Fruit fly (Drosophila melanogaster) whole organism, embryonic: Measurements from ENCODE around the gene CG6749.

Experiments used
- Adf1 ChIP-seq: fragments of 200-800 bp; sonication (Bioruptor generic); IDR thresholded peaks from 2 replicates; pipeline ENCODE4 v1.3.6; 2022; ENCODE audit warnings: missing biosample characterization, missing genetic modification characterization
- Atf6 ChIP-seq: fragments of 200-800 bp; sonication (Bioruptor generic); IDR thresholded peaks from 2 replicates; pipeline ENCODE4 v1.3.6; 2022; ENCODE audit warnings: missing biosample characterization, missing genetic modification characterization
- Bteb2 ChIP-seq: fragments of 200-800 bp; sonication (Bioruptor generic); optimal IDR thresholded peaks from 2 replicates; lab custom pipeline; 2016; ENCODE audit warnings: missing biosample characterization, missing genetic modification characterization
- CG10147 ChIP-seq: fragments of 200-800 bp; sonication (Bioruptor generic); optimal IDR thresholded peaks from 2 replicates; lab custom pipeline; 2019; ENCODE audit warnings: missing biosample characterization, mild to moderate bottlenecking, missing genetic modification characterization, moderate library complexity
- CG10462 ChIP-seq: fragments of 200-800 bp; sonication (Bioruptor generic); optimal IDR thresholded peaks from 2 replicates; lab custom pipeline; 2016; ENCODE audit warnings: missing biosample characterization, missing genetic modification characterization
- CG11456 ChIP-seq: fragments of 200-800 bp; sonication (Bioruptor generic); IDR thresholded peaks from 3 replicates; pipeline ENCODE4 v1.3.6; 2022; ENCODE audit warnings: missing biosample characterization, missing genetic modification characterization
- CG11560 ChIP-seq: fragments of 200-800 bp; sonication (Bioruptor generic); IDR thresholded peaks from 3 replicates; pipeline ENCODE4 v1.3.6; 2022; ENCODE audit warnings: missing biosample characterization, missing genetic modification characterization
- CG12104 ChIP-seq: fragments of 200-800 bp; sonication (Bioruptor generic); optimal IDR thresholded peaks from 3 replicates; lab custom pipeline; 2016; ENCODE audit warnings: missing biosample characterization, missing genetic modification characterization
- CG1233 ChIP-seq: fragments of 200-800 bp; sonication (Bioruptor generic); optimal IDR thresholded peaks from 4 replicates; lab custom pipeline; 2018; ENCODE audit warnings: missing biosample characterization, mild to moderate bottlenecking, missing genetic modification characterization
- CG12942 ChIP-seq: fragments of 200-800 bp; sonication (Bioruptor generic); optimal IDR thresholded peaks from 3 replicates; lab custom pipeline; 2016; ENCODE audit warnings: missing biosample characterization, missing genetic modification characterization
- CG13624 ChIP-seq: fragments of 200-800 bp; sonication (Bioruptor generic); optimal IDR thresholded peaks from 2 replicates; lab custom pipeline; 2016; ENCODE audit warnings: missing biosample characterization, missing genetic modification characterization
- CG15269 ChIP-seq: fragments of 200-800 bp; sonication (Bioruptor generic); optimal IDR thresholded peaks from 2 replicates; lab custom pipeline; 2018; ENCODE audit warnings: missing biosample characterization, mild to moderate bottlenecking, missing genetic modification characterization, moderate library complexity
- CG2120 ChIP-seq: fragments of 200-800 bp; sonication (Bioruptor generic); optimal IDR thresholded peaks from 3 replicates; lab custom pipeline; 2016; ENCODE audit warnings: missing biosample characterization, missing genetic modification characterization
- CG2678 ChIP-seq: fragments of 200-800 bp; sonication (Bioruptor generic); optimal IDR thresholded peaks from 3 replicates; lab custom pipeline; 2019; ENCODE audit warnings: missing biosample characterization, mild to moderate bottlenecking, missing genetic modification characterization, moderate library complexity
- CG2712 ChIP-seq: fragments of 200-800 bp; optimal IDR thresholded peaks from 3 replicates; lab custom pipeline; 2019; ENCODE audit warnings: missing biosample characterization, mild to moderate bottlenecking, missing genetic modification characterization, moderate library complexity
- CG31441 ChIP-seq: fragments of 200-800 bp; sonication (Bioruptor generic); IDR thresholded peaks from 2 replicates; pipeline ENCODE4 v1.3.6; 2022; ENCODE audit warnings: missing biosample characterization, missing genetic modification characterization
- CG3281 ChIP-seq: fragments of 200-800 bp; sonication (Bioruptor generic); optimal IDR thresholded peaks from 3 replicates; lab custom pipeline; 2017; ENCODE audit warnings: missing biosample characterization, mild to moderate bottlenecking, missing genetic modification characterization
- CG3995 ChIP-seq: fragments of 200-800 bp; sonication (Bioruptor generic); optimal IDR thresholded peaks from 3 replicates; lab custom pipeline; 2016; ENCODE audit warnings: missing biosample characterization, missing genetic modification characterization
- CG6654 ChIP-seq: fragments of 200-800 bp; sonication (Bioruptor generic); optimal IDR thresholded peaks from 2 replicates; lab custom pipeline; 2017; ENCODE audit warnings: missing biosample characterization, mild to moderate bottlenecking, missing genetic modification characterization
- CG6689 ChIP-seq: fragments of 200-800 bp; sonication (Bioruptor generic); IDR thresholded peaks from 2 replicates; pipeline ENCODE4 v1.3.6; 2022; ENCODE audit warnings: missing biosample characterization, missing genetic modification characterization
- CG9215 ChIP-seq: fragments of 200-800 bp; sonication (Bioruptor generic); IDR thresholded peaks from 2 replicates; pipeline ENCODE4 v1.3.6; 2022; ENCODE audit warnings: missing biosample characterization, missing genetic modification characterization
- CG9727 ChIP-seq: fragments of 200-800 bp; sonication (Bioruptor generic); optimal IDR thresholded peaks from 3 replicates; lab custom pipeline; 2017; ENCODE audit warnings: missing biosample characterization, mild to moderate bottlenecking, missing genetic modification characterization
- D19B ChIP-seq: fragments of 200-800 bp; sonication (Bioruptor generic); optimal IDR thresholded peaks from 2 replicates; lab custom pipeline; 2017; ENCODE audit warnings: missing biosample characterization, mild to moderate bottlenecking, missing genetic modification characterization
- Dek ChIP-seq: fragments of 200-800 bp; sonication (Bioruptor generic); optimal IDR thresholded peaks from 3 replicates; lab custom pipeline; 2019; ENCODE audit warnings: missing biosample characterization, mild to moderate bottlenecking, missing genetic modification characterization, moderate library complexity
- Dip3 ChIP-seq: fragments of 200-800 bp; sonication (Bioruptor generic); optimal IDR thresholded peaks from 3 replicates; lab custom pipeline; 2016; ENCODE audit warnings: missing biosample characterization, missing genetic modification characterization
- Dll ChIP-seq: fragments of 200-800 bp; sonication (Bioruptor generic); IDR thresholded peaks from 4 replicates; pipeline ENCODE4 v1.3.6; 2022; ENCODE audit warnings: missing biosample characterization, missing genetic modification characterization; ENCODE audit not compliant: partially characterized antibody
- Fer1 ChIP-seq: fragments of 200-800 bp; sonication (Bioruptor generic); optimal IDR thresholded peaks from 2 replicates; lab custom pipeline; 2017; ENCODE audit warnings: missing biosample characterization, mild to moderate bottlenecking, missing genetic modification characterization
- Hr3 ChIP-seq: fragments of 200-800 bp; sonication (Bioruptor generic); optimal IDR thresholded peaks from 3 replicates; lab custom pipeline; 2016; ENCODE audit warnings: missing biosample characterization, missing genetic modification characterization
- Hr51 ChIP-seq, 2 experiments: fragments of 200-800 bp; sonication (Bioruptor generic); optimal IDR thresholded peaks; 2 replicates in 1 of 2; 3 replicates in 1 of 2; lab custom pipeline; 2016 to 2018; ENCODE audit warnings: missing biosample characterization in 2 of 2, missing genetic modification characterization in 2 of 2, mild to moderate bottlenecking in 1 of 2, moderate library complexity in 1 of 2
- MBD-R2 ChIP-seq: fragments of 200-800 bp; sonication (Bioruptor generic); IDR thresholded peaks from 2 replicates; pipeline ENCODE4 v1.3.6; 2022; ENCODE audit warnings: missing biosample characterization, missing genetic modification characterization
- Med ChIP-seq: fragments of 200-800 bp; sonication (Bioruptor generic); peaks from one replicate; lab custom pipeline; 2016; ENCODE audit warnings: missing biosample characterization, missing genetic modification characterization, mild to moderate bottlenecking, inconsistent platforms, moderate library complexity
- Meics ChIP-seq: fragments of 200-800 bp; sonication (Bioruptor generic); optimal IDR thresholded peaks from 2 replicates; lab custom pipeline; 2017; ENCODE audit warnings: missing biosample characterization, mild to moderate bottlenecking, missing genetic modification characterization
- Nf-YC ChIP-seq: fragments of 200-800 bp; optimal IDR thresholded peaks from 3 replicates; lab custom pipeline; 2019; ENCODE audit warnings: missing biosample characterization, mild to moderate bottlenecking, missing genetic modification characterization, moderate library complexity
- Oli ChIP-seq: fragments of 200-800 bp; sonication (Bioruptor generic); optimal IDR thresholded peaks from 2 replicates; lab custom pipeline; 2018; ENCODE audit warnings: missing biosample characterization, mild to moderate bottlenecking, missing genetic modification characterization, moderate library complexity
- PHDP ChIP-seq: fragments of 200-800 bp; sonication (Bioruptor generic); optimal IDR thresholded peaks from 3 replicates; lab custom pipeline; 2018; ENCODE audit warnings: missing biosample characterization, mild to moderate bottlenecking, missing genetic modification characterization, moderate library complexity
- Pdp1 ChIP-seq, 2 experiments: fragments of 200-800 bp; sonication (Bioruptor generic); optimal IDR thresholded peaks; 3 replicates each; lab custom pipeline; 2016; ENCODE audit warnings: missing biosample characterization in 2 of 2, missing genetic modification characterization in 2 of 2, mild to moderate bottlenecking in 1 of 2, moderate library complexity in 1 of 2
- Rfx ChIP-seq: fragments of 200-800 bp; sonication (Bioruptor generic); IDR thresholded peaks from 2 replicates; pipeline ENCODE4 v1.3.6; 2022; ENCODE audit warnings: missing biosample characterization, missing genetic modification characterization
- Xbp1 ChIP-seq: fragments of 200-800 bp; sonication (Bioruptor generic); optimal IDR thresholded peaks from 3 replicates; lab custom pipeline; 2016; ENCODE audit warnings: missing biosample characterization, mild to moderate bottlenecking, missing genetic modification characterization
- ac ChIP-seq: fragments of 200-800 bp; sonication (Bioruptor generic); optimal IDR thresholded peaks from 3 replicates; lab custom pipeline; 2017; ENCODE audit warnings: missing biosample characterization, mild to moderate bottlenecking, missing genetic modification characterization
- ap ChIP-seq: fragments of 200-800 bp; sonication (Bioruptor generic); IDR thresholded peaks from 2 replicates; pipeline ENCODE4 v1.3.6; 2022; ENCODE audit warnings: missing biosample characterization, missing genetic modification characterization
- ato ChIP-seq: fragments of 200-800 bp; sonication (Bioruptor generic); IDR thresholded peaks from 2 replicates; pipeline ENCODE4 v1.3.6; 2022; ENCODE audit warnings: missing biosample characterization, missing genetic modification characterization; ENCODE audit not compliant: partially characterized antibody
- bcd ChIP-seq: fragments of 200-800 bp; sonication (Bioruptor generic); optimal IDR thresholded peaks from 2 replicates; lab custom pipeline; 2017; ENCODE audit warnings: missing biosample characterization, mild to moderate bottlenecking, missing genetic modification characterization
- gt ChIP-seq: fragments of 200-800 bp; sonication (Bioruptor generic); IDR thresholded peaks from 2 replicates; pipeline ENCODE4 v1.3.6; 2022; ENCODE audit warnings: missing biosample characterization, missing genetic modification characterization
- luna ChIP-seq: fragments of 200-800 bp; sonication (Bioruptor generic); optimal IDR thresholded peaks from 2 replicates; lab custom pipeline; 2016; ENCODE audit warnings: missing biosample characterization, missing genetic modification characterization
- mam ChIP-seq: fragments of 200-800 bp; sonication (Bioruptor generic); optimal IDR thresholded peaks from 3 replicates; lab custom pipeline; 2016; ENCODE audit warnings: missing biosample characterization, missing genetic modification characterization
- org-1 ChIP-seq: fragments of 200-800 bp; sonication (Bioruptor generic); optimal IDR thresholded peaks from 2 replicates; lab custom pipeline; 2017; ENCODE audit warnings: missing biosample characterization, missing genetic modification characterization
- pho ChIP-seq: fragments of 200-800 bp; sonication (Bioruptor generic); optimal IDR thresholded peaks from 2 replicates; lab custom pipeline; 2016; ENCODE audit warnings: missing biosample characterization, missing genetic modification characterization
- repo ChIP-seq: fragments of 200-800 bp; sonication (Bioruptor generic); optimal IDR thresholded peaks from 2 replicates; lab custom pipeline; 2016; ENCODE audit warnings: missing biosample characterization, missing genetic modification characterization
- slbo ChIP-seq: fragments of 200-800 bp; sonication (Bioruptor generic); IDR thresholded peaks from 2 replicates; pipeline ENCODE4 v1.3.6; 2022; ENCODE audit warnings: missing biosample characterization, missing genetic modification characterization
- wor ChIP-seq: fragments of 200-800 bp; sonication (Bioruptor generic); IDR thresholded peaks from 2 replicates; pipeline ENCODE4 v1.3.6; 2022; ENCODE audit warnings: missing biosample characterization, missing genetic modification characterization

Gene CG6749

dm6 chr3L:9690798-9691475 lies 42.7 kb downstream of the CG6749 start (continued):
- TF ChIP-seq bcd (GFP tag; lab: Kevin White, UChicago), result peak; percentile 5
- TF ChIP-seq ap (GFP tag; lab: Robert Waterston, UW), result 0 out of 2 replicates have a peak, but pooled peaks have one; percentile 6
- TF ChIP-seq CG11560 (tag; lab: Robert Waterston, UW), result no peak
- TF ChIP-seq CG6654 (GFP tag; lab: Kevin White, UChicago), result no peak
- 0 out of 2 replicates have a peak, but pooled peaks have one; percentile 8 for TF ChIP-seq MBD-R2 (GFP tag; lab: Robert Waterston, UW)
- TF ChIP-seq CG31441 (GFP tag; lab: Robert Waterston, UW), result 0 out of 2 replicates have a peak, but pooled peaks have one; percentile 9
- no peak for TF ChIP-seq CG12942
- peak; percentile 28; the same call in 1 of the 2 replicates for TF ChIP-seq Atf6 (GFP tag; lab: Robert Waterston, UW)
- no peak for TF ChIP-seq gt (GFP tag; lab: Robert Waterston, UW)
- peak; percentile 66 for TF ChIP-seq Meics (GFP tag; lab: Kevin White, UChicago)
- TF ChIP-seq Xbp1 (GFP tag; lab: Kevin White, UChicago), result peak; percentile 10
- peak; percentile 18 for TF ChIP-seq org-1
- peak; percentile 35 for TF ChIP-seq slbo
- peak; percentile 39 for TF ChIP-seq Bteb2 (GFP tag; lab: Kevin White, UChicago)
- no peak for TF ChIP-seq repo
- TF ChIP-seq CG3281 (GFP tag; lab: Kevin White, UChicago), result peak; percentile 70
- no peak for TF ChIP-seq ac (GFP tag; lab: Kevin White, UChicago)
- peak; percentile 7 for TF ChIP-seq Nf-YC (tag; lab: Kevin White, UChicago)
- peak; percentile 11 for TF ChIP-seq CG9727
- no peak for TF ChIP-seq Dll (GFP tag; lab: Robert Waterston, UW)
- TF ChIP-seq Dip3 (GFP tag; lab: Kevin White, UChicago), result peak; percentile 29
- no peak for TF ChIP-seq CG9215 (GFP tag; lab: Robert Waterston, UW)
- no peak for TF ChIP-seq ato
- peak; percentile 29 for TF ChIP-seq Hr3 (GFP tag; lab: Kevin White, UChicago)
- TF ChIP-seq wor, result no peak
- 0 out of 2 replicates have a peak, but pooled peaks have one; percentile 6 for TF ChIP-seq Adf1
- peak; percentile 69 for TF ChIP-seq Fer1 (GFP tag; lab: Kevin White, UChicago)
- TF ChIP-seq Pdp1 (GFP tag; optimal IDR thresholded peaks at IDR 0.05; lab: Kevin White, UChicago), result peak in 1 of 2 experiments; percentile 15
- peak; percentile 49 for TF ChIP-seq CG13624 (GFP tag; lab: Kevin White, UChicago)
- peak; percentile 38 for TF ChIP-seq CG10147 (GFP tag; lab: Kevin White, UChicago)
- peak; percentile 33 for TF ChIP-seq mam (GFP tag; lab: Kevin White, UChicago)
- peak; percentile 81 for TF ChIP-seq CG2678
- TF ChIP-seq luna (GFP tag; lab: Kevin White, UChicago), result no peak
- peak in 1 of 2 experiments; percentile 59 for TF ChIP-seq Hr51 (GFP tag; optimal IDR thresholded peaks at IDR 0.05; lab: Kevin White, UChicago)
- peak; percentile 65 for TF ChIP-seq PHDP (tag; lab: Kevin White, UChicago)
- peak; percentile 43 for TF ChIP-seq Oli (tag; lab: Kevin White, UChicago)
- TF ChIP-seq CG10462, result no peak
- peak; percentile 39 for TF ChIP-seq D19B
- peak; percentile 76 for TF ChIP-seq CG15269 (tag; lab: Kevin White, UChicago)
- TF ChIP-seq CG2120 (GFP tag; lab: Kevin White, UChicago), result peak; percentile 87
- TF ChIP-seq CG6689 (GFP tag; lab: Robert Waterston, UW), result peak; percentile 13; the same call in 1 of the 2 replicates
- TF ChIP-seq CG12104 (GFP tag; lab: Kevin White, UChicago), result peak; percentile 9
- TF ChIP-seq Rfx (GFP tag; lab: Robert Waterston, UW), result peak; percentile 41
- peak; percentile 16 for TF ChIP-seq CG2712 (tag; lab: Kevin White, UChicago)
- peak; percentile 75 for TF ChIP-seq pho
- TF ChIP-seq CG11456 (GFP tag; lab: Robert Waterston, UW), result no peak
- peak; percentile 6 for TF ChIP-seq CG3995 (GFP tag; lab: Kevin White, UChicago)
- TF ChIP-seq Dek (tag; lab: Kevin White, UChicago), result peak; percentile 45
- TF ChIP-seq Med (GFP tag; lab: Kevin White, UChicago), result peak; percentile 73
- peak; percentile 28 for TF ChIP-seq CG1233
